Worm (Caenorhabditis elegans): ENCODE results near the gene F38H4.4.
A peak's percentile ranks its signal among the peaks of the same experiment; 100 is the strongest.

ce11 chrIV:11871083-11871482 lies 23.0 kb downstream of the F38H4.4 start:
- TF ChIP-seq snpc-4 (tag; optimal IDR thresholded peaks at IDR 0.05) (peak; percentile 10), nhr-25 (tag; optimal IDR thresholded peaks at IDR 0.05) (no peak)
